Worm (Caenorhabditis elegans) whole organism, L4/young adult: ENCODE measurements around the gene ccep-135.

Experiments used
- W03F9.2 ChIP-seq: fragments of 150-350 bp; optimal IDR thresholded peaks from 2 replicates; lab custom pipeline; 2014; ENCODE audit warnings: missing biosample characterization, missing genetic modification characterization
- dao-5 ChIP-seq: sonication (generic microtip); optimal IDR thresholded peaks from 2 replicates; lab custom pipeline; 2016; ENCODE audit warnings: missing genotype, missing genetic modification characterization, moderate library complexity, missing compliant biosample characterization
- him-1 ChIP-seq: sonication (generic microtip); optimal IDR thresholded peaks from 2 replicates; lab custom pipeline; 2016; ENCODE audit warnings: missing genotype, missing genetic modification reagents, missing genetic modification characterization, missing compliant biosample characterization

DNA sequence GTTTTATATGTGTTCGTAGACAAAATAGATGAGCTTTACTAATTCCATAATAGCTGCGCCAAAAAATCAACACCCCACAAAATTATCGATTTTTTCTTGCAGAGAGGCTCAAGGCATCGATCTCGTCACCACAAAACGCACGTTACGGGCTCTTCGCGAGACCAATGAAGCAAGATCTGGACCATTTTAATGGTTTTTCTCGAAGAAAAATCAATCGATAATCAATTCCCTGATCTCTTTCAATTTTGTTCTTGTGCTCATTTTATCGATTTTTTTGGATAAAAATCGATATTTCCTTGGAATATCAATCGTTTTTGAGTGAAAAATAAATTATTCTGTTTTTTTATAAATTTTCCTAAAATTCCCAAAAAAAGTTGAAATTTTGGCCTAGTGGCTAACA lies 8.5 kb downstream of the ccep-135 start:
- TF ChIP-seq him-1 (no peak), dao-5 (no peak), W03F9.2 (no peak)
